Fruit fly (Drosophila melanogaster) whole organism, embryonic: Measurements from ENCODE around the gene CG4653.

Experiments
- CG10147 ChIP-seq: fragments of 200-800 bp; sonication (Bioruptor generic); optimal IDR thresholded peaks from 2 replicates; lab custom pipeline; 2019; ENCODE audit warnings: missing biosample characterization, mild to moderate bottlenecking, missing genetic modification characterization, moderate library complexity
- CG1233 ChIP-seq: fragments of 200-800 bp; sonication (Bioruptor generic); optimal IDR thresholded peaks from 4 replicates; lab custom pipeline; 2018; ENCODE audit warnings: missing biosample characterization, mild to moderate bottlenecking, missing genetic modification characterization
- CG12942 ChIP-seq: fragments of 200-800 bp; sonication (Bioruptor generic); optimal IDR thresholded peaks from 3 replicates; lab custom pipeline; 2016; ENCODE audit warnings: missing biosample characterization, missing genetic modification characterization
- CG13287 ChIP-seq: fragments of 200-800 bp; sonication (Bioruptor generic); IDR thresholded peaks from 2 replicates; pipeline ENCODE4 v1.3.6; 2022; ENCODE audit warnings: missing biosample characterization, missing genetic modification characterization; ENCODE audit not compliant: partially characterized antibody
- CG13624 ChIP-seq: fragments of 200-800 bp; sonication (Bioruptor generic); optimal IDR thresholded peaks from 2 replicates; lab custom pipeline; 2016; ENCODE audit warnings: missing biosample characterization, missing genetic modification characterization
- CG13894 ChIP-seq: fragments of 200-800 bp; sonication (Bioruptor generic); optimal IDR thresholded peaks from 3 replicates; lab custom pipeline; 2018; ENCODE audit warnings: missing biosample characterization, mild to moderate bottlenecking, missing genetic modification characterization, moderate library complexity
- CG15269 ChIP-seq: fragments of 200-800 bp; sonication (Bioruptor generic); optimal IDR thresholded peaks from 2 replicates; lab custom pipeline; 2018; ENCODE audit warnings: missing biosample characterization, mild to moderate bottlenecking, missing genetic modification characterization, moderate library complexity
- CG15601 ChIP-seq: fragments of 200-800 bp; sonication (Bioruptor generic); optimal IDR thresholded peaks from 3 replicates; lab custom pipeline; 2019; ENCODE audit warnings: missing biosample characterization, mild to moderate bottlenecking, missing genetic modification characterization, moderate library complexity
- CG15696 ChIP-seq: fragments of 200-800 bp; sonication (Bioruptor generic); optimal IDR thresholded peaks from 2 replicates; lab custom pipeline; 2019; ENCODE audit warnings: missing biosample characterization, mild to moderate bottlenecking, missing genetic modification characterization, moderate library complexity
- CG17568 ChIP-seq: fragments of 200-800 bp; sonication (Bioruptor generic); optimal IDR thresholded peaks from 2 replicates; lab custom pipeline; 2018; ENCODE audit warnings: missing biosample characterization, mild to moderate bottlenecking, missing genetic modification characterization, moderate library complexity
- CG18011 ChIP-seq: fragments of 200-800 bp; sonication (Bioruptor generic); optimal IDR thresholded peaks from 2 replicates; lab custom pipeline; 2017; ENCODE audit warnings: missing biosample characterization, missing genetic modification characterization, mild to moderate bottlenecking, moderate library complexity, missing genotype
- CG18619 ChIP-seq: fragments of 200-800 bp; sonication (Bioruptor generic); optimal IDR thresholded peaks from 3 replicates; lab custom pipeline; 2017; ENCODE audit warnings: missing biosample characterization, mild to moderate bottlenecking, missing genetic modification characterization
- CG2116 ChIP-seq: fragments of 200-800 bp; sonication (Bioruptor generic); optimal IDR thresholded peaks from 3 replicates; lab custom pipeline; 2018; ENCODE audit warnings: missing biosample characterization, mild to moderate bottlenecking, missing genetic modification characterization
- CG2120 ChIP-seq: fragments of 200-800 bp; sonication (Bioruptor generic); optimal IDR thresholded peaks from 3 replicates; lab custom pipeline; 2016; ENCODE audit warnings: missing biosample characterization, missing genetic modification characterization
- CG2678 ChIP-seq: fragments of 200-800 bp; sonication (Bioruptor generic); optimal IDR thresholded peaks from 3 replicates; lab custom pipeline; 2019; ENCODE audit warnings: missing biosample characterization, mild to moderate bottlenecking, missing genetic modification characterization, moderate library complexity
- CG3065 ChIP-seq: fragments of 200-800 bp; sonication (Bioruptor generic); optimal IDR thresholded peaks from 2 replicates; lab custom pipeline; 2016; ENCODE audit warnings: missing biosample characterization, missing genetic modification characterization
- CG3163 ChIP-seq: fragments of 200-800 bp; sonication (Bioruptor generic); optimal IDR thresholded peaks from 3 replicates; lab custom pipeline; 2016; ENCODE audit warnings: missing biosample characterization, missing genetic modification characterization
- CG32772 ChIP-seq: fragments of 200-800 bp; sonication (Bioruptor generic); IDR thresholded peaks from 2 replicates; pipeline ENCODE4 v1.3.6; 2022; ENCODE audit warnings: missing biosample characterization, missing genetic modification characterization
- CG3847 ChIP-seq: fragments of 200-800 bp; sonication (Bioruptor generic); IDR thresholded peaks from 2 replicates; pipeline ENCODE4 v1.3.6; 2022; ENCODE audit warnings: missing biosample characterization, missing genetic modification characterization
- CG4854 ChIP-seq: fragments of 200-800 bp; sonication (Bioruptor generic); optimal IDR thresholded peaks from 2 replicates; lab custom pipeline; 2016; ENCODE audit warnings: missing biosample characterization, missing genetic modification characterization, inconsistent platforms
- CG6272 ChIP-seq: fragments of 200-800 bp; sonication (Bioruptor generic); IDR thresholded peaks from 2 replicates; pipeline ENCODE4 v1.3.6; 2022; ENCODE audit warnings: missing biosample characterization, missing genetic modification characterization
- CG6683 ChIP-seq: fragments of 200-800 bp; sonication (Bioruptor generic); optimal IDR thresholded peaks from 2 replicates; lab custom pipeline; 2017; ENCODE audit warnings: missing biosample characterization, mild to moderate bottlenecking, missing genetic modification characterization, missing genetic modification reagents
- CG6854 ChIP-seq: fragments of 200-800 bp; sonication (Bioruptor generic); optimal IDR thresholded peaks from 3 replicates; lab custom pipeline; 2017; ENCODE audit warnings: missing biosample characterization, mild to moderate bottlenecking, missing genetic modification characterization
- CG7987 ChIP-seq: fragments of 200-800 bp; sonication (Bioruptor generic); optimal IDR thresholded peaks from 2 replicates; lab custom pipeline; 2018; ENCODE audit warnings: missing biosample characterization, mild to moderate bottlenecking, missing genetic modification characterization, moderate library complexity
- CG9932 ChIP-seq: fragments of 200-800 bp; sonication (Bioruptor generic); IDR thresholded peaks from 2 replicates; pipeline ENCODE4 v1.3.6; 2022; ENCODE audit warnings: missing biosample characterization, missing genetic modification characterization
- Camta ChIP-seq: fragments of 200-800 bp; sonication (Bioruptor generic); optimal IDR thresholded peaks from 2 replicates; lab custom pipeline; 2016; ENCODE audit warnings: missing biosample characterization, missing genetic modification characterization
- Gug ChIP-seq: fragments of 200-800 bp; sonication (Bioruptor generic); IDR thresholded peaks from 4 replicates; pipeline ENCODE4 v1.3.6; 2022; ENCODE audit warnings: missing biosample characterization, missing genetic modification characterization
- Hmx ChIP-seq: fragments of 200-800 bp; sonication (Bioruptor generic); optimal IDR thresholded peaks from 2 replicates; lab custom pipeline; 2016; ENCODE audit warnings: missing biosample characterization, missing genetic modification characterization
- Hr51 ChIP-seq, 2 experiments: fragments of 200-800 bp; sonication (Bioruptor generic); optimal IDR thresholded peaks; 2 replicates in 1 of 2; 3 replicates in 1 of 2; lab custom pipeline; 2016 to 2018; ENCODE audit warnings: missing biosample characterization in 2 of 2, missing genetic modification characterization in 2 of 2, mild to moderate bottlenecking in 1 of 2, moderate library complexity in 1 of 2
- Lhr ChIP-seq: fragments of 200-800 bp; sonication (Bioruptor generic); optimal IDR thresholded peaks from 3 replicates; lab custom pipeline; 2017; ENCODE audit warnings: mild to moderate bottlenecking, missing biosample characterization, missing genetic modification reagents, missing genetic modification characterization
- Mes4 ChIP-seq: fragments of 200-800 bp; sonication (Bioruptor generic); optimal IDR thresholded peaks from 2 replicates; lab custom pipeline; 2016; ENCODE audit warnings: missing biosample characterization, missing genetic modification characterization
- Neu2 ChIP-seq: fragments of 200-800 bp; sonication (Bioruptor generic); optimal IDR thresholded peaks from 3 replicates; lab custom pipeline; 2016; ENCODE audit warnings: missing biosample characterization, missing genetic modification characterization, borderline replicate concordance
- Opbp ChIP-seq: fragments of 200-800 bp; sonication (Bioruptor generic); IDR thresholded peaks from 3 replicates; pipeline ENCODE4 v1.3.6; 2022; ENCODE audit warnings: missing biosample characterization, missing genetic modification characterization; ENCODE audit not compliant: partially characterized antibody
- Poxn ChIP-seq: fragments of 200-800 bp; sonication (Bioruptor generic); IDR thresholded peaks from 2 replicates; pipeline ENCODE4 v1.3.6; 2022; ENCODE audit warnings: missing biosample characterization, missing genetic modification characterization
- TFAM ChIP-seq: fragments of 200-800 bp; sonication (Bioruptor generic); optimal IDR thresholded peaks from 2 replicates; lab custom pipeline; 2017; ENCODE audit warnings: missing biosample characterization, missing genetic modification characterization, inconsistent platforms
- Vsx1 ChIP-seq: fragments of 200-800 bp; sonication (Bioruptor generic); optimal IDR thresholded peaks from 2 replicates; lab custom pipeline; 2017; ENCODE audit warnings: missing biosample characterization, mild to moderate bottlenecking, missing genetic modification characterization, missing genetic modification reagents
- ara ChIP-seq: fragments of 200-800 bp; sonication (Bioruptor generic); IDR thresholded peaks from 2 replicates; pipeline ENCODE4 v1.3.6; 2022; ENCODE audit warnings: missing biosample characterization, missing genetic modification characterization
- ash1 ChIP-seq: fragments of 200-800 bp; sonication (Bioruptor generic); optimal IDR thresholded peaks from 2 replicates; lab custom pipeline; 2018; ENCODE audit warnings: missing biosample characterization, mild to moderate bottlenecking, missing genetic modification characterization
- bbx ChIP-seq: fragments of 200-800 bp; sonication (Bioruptor generic); IDR thresholded peaks from 2 replicates; pipeline ENCODE4 v1.3.6; 2022; ENCODE audit warnings: missing biosample characterization, missing genetic modification characterization; ENCODE audit not compliant: partially characterized antibody
- crp ChIP-seq, 2 experiments: fragments of 200-800 bp; sonication (Bioruptor generic); optimal IDR thresholded peaks; 2 replicates in 1 of 2; 3 replicates in 1 of 2; lab custom pipeline; 2017; ENCODE audit warnings: missing biosample characterization in 2 of 2, missing genetic modification characterization in 2 of 2, mild to moderate bottlenecking in 1 of 2, moderate library complexity in 1 of 2
- eve ChIP-seq, 2 experiments: fragments of >200 bp; optimal IDR thresholded peaks; 2 replicates each; lab custom pipeline; 2017; ENCODE audit warnings: missing biosample characterization in 2 of 2, missing genetic modification characterization in 2 of 2
- fd96Cb ChIP-seq: fragments of 200-800 bp; sonication (Bioruptor generic); optimal IDR thresholded peaks from 2 replicates; lab custom pipeline; 2018; ENCODE audit warnings: missing biosample characterization, mild to moderate bottlenecking, missing genetic modification characterization, moderate library complexity
- fru ChIP-seq: fragments of >200 bp; optimal IDR thresholded peaks from 2 replicates; lab custom pipeline; 2017
- gcm2 ChIP-seq: fragments of 200-800 bp; sonication (Bioruptor generic); optimal IDR thresholded peaks from 2 replicates; lab custom pipeline; 2016; ENCODE audit warnings: missing biosample characterization, missing genetic modification characterization
- her ChIP-seq: fragments of 200-800 bp; sonication (Bioruptor generic); optimal IDR thresholded peaks from 2 replicates; lab custom pipeline; 2016; ENCODE audit warnings: missing biosample characterization, missing genetic modification characterization
- ken ChIP-seq: fragments of 200-800 bp; sonication (Bioruptor generic); IDR thresholded peaks from 3 replicates; pipeline ENCODE4 v1.3.6; 2022; ENCODE audit warnings: missing biosample characterization, missing genetic modification characterization
- nerfin-1 ChIP-seq: fragments of 200-800 bp; sonication (Bioruptor generic); optimal IDR thresholded peaks from 3 replicates; lab custom pipeline; 2019; ENCODE audit warnings: missing biosample characterization, mild to moderate bottlenecking, missing genetic modification characterization, moderate library complexity
- nmo ChIP-seq: fragments of 200-800 bp; sonication (Bioruptor generic); optimal IDR thresholded peaks from 2 replicates; lab custom pipeline; 2018; ENCODE audit warnings: missing biosample characterization, mild to moderate bottlenecking, missing genetic modification characterization, moderate library complexity
- pnt ChIP-seq: fragments of 200-800 bp; sonication (Bioruptor generic); optimal IDR thresholded peaks from 3 replicates; lab custom pipeline; 2016; ENCODE audit warnings: missing biosample characterization, missing genetic modification characterization
- stc ChIP-seq: fragments of 200-800 bp; sonication (Bioruptor generic); IDR thresholded peaks from 2 replicates; pipeline ENCODE4 v1.3.6; 2022; ENCODE audit warnings: missing biosample characterization, missing genetic modification characterization
- toy ChIP-seq: fragments of 200-800 bp; sonication (Bioruptor generic); IDR thresholded peaks from 2 replicates; pipeline ENCODE4 v1.3.6; 2022; ENCODE audit warnings: missing biosample characterization, missing genetic modification characterization

The CG4653 gene

dm6 chrX:16655724-16656235, 48.1 kb upstream of the CG4653 start (continued):
- TF ChIP-seq Camta (GFP tag; lab: Kevin White, UChicago) (no peak), stc (GFP tag; lab: Robert Waterston, UW) (no peak), CG7987 (GFP tag; lab: Kevin White, UChicago) (peak; percentile 59), gcm2 (no peak), CG13894 (peak; percentile 67), CG2120 (peak; percentile 23), her (peak; percentile 29), toy (no peak), CG17568 (no peak), CG13624 (GFP tag; lab: Kevin White, UChicago) (no peak), eve (GFP tag; optimal IDR thresholded peaks at IDR 0.05; lab: Kevin White, UChicago) (no peak), nmo (GFP tag; lab: Kevin White, UChicago) (no peak), CG15696 (tag; lab: Kevin White, UChicago) (peak; percentile 16), ara (GFP tag; lab: Robert Waterston, UW) (0 out of 2 replicates have a peak, but pooled peaks have one; percentile 38), bbx (GFP tag; lab: Robert Waterston, UW) (no peak), pnt (no peak), Gug (no peak), Opbp (GFP tag; lab: Robert Waterston, UW) (no peak), CG12942 (no peak), crp (GFP tag; optimal IDR thresholded peaks at IDR 0.05; lab: Kevin White, UChicago) (no peak), TFAM (no peak), ken (GFP tag; lab: Robert Waterston, UW) (no peak), CG9932 (no peak), Hmx (GFP tag; lab: Kevin White, UChicago) (no peak), CG18619 (GFP tag; lab: Kevin White, UChicago) (no peak), fru (lab: Kevin White, UChicago) (no peak), CG3847 (GFP tag; lab: Robert Waterston, UW) (no peak), Mes4 (no peak), fd96Cb (no peak), CG6683 (peak; percentile 32), CG4854 (no peak), Neu2 (GFP tag; lab: Kevin White, UChicago) (no peak), CG6854 (GFP tag; lab: Kevin White, UChicago) (no peak), Vsx1 (GFP tag; lab: Kevin White, UChicago) (peak; percentile 61), Lhr (GFP tag; lab: Kevin White, UChicago) (no peak), CG10147 (GFP tag; lab: Kevin White, UChicago) (no peak), CG15601 (tag; lab: Kevin White, UChicago) (no peak), CG6272 (GFP tag; lab: Robert Waterston, UW) (no peak), CG3163 (GFP tag; lab: Kevin White, UChicago) (no peak), CG1233 (GFP tag; lab: Kevin White, UChicago) (no peak), CG2116 (GFP tag; lab: Kevin White, UChicago) (no peak), ash1 (GFP tag; lab: Kevin White, UChicago) (no peak), CG32772 (GFP tag; lab: Robert Waterston, UW) (no peak), Hr51 (GFP tag; optimal IDR thresholded peaks at IDR 0.05; lab: Kevin White, UChicago) (peak in 1 of 2 experiments; percentile 7), CG18011 (GFP tag; lab: Kevin White, UChicago) (no peak), CG3065 (GFP tag; lab: Kevin White, UChicago) (no peak), Poxn (GFP tag; lab: Robert Waterston, UW) (no peak), CG15269 (tag; lab: Kevin White, UChicago) (peak; percentile 36), CG13287 (GFP tag; lab: Robert Waterston, UW) (no peak), CG2678 (tag; lab: Kevin White, UChicago) (peak; percentile 39), nerfin-1 (peak; percentile 5)
